Worm (Caenorhabditis elegans): ENCODE results near the gene F28C10.1.

The F28C10.1 gene

ce11 chrX:536365-536764 is 6.5 kb upstream of the F28C10.1 start:
- TF ChIP-seq egl-27 (tag; optimal IDR thresholded peaks at IDR 0.05) (no peak), ceh-82 (tag; optimal IDR thresholded peaks at IDR 0.05) (no peak), F13H6.1 (tag; optimal IDR thresholded peaks at IDR 0.05) (no peak), lsy-2 (tag; optimal IDR thresholded peaks at IDR 0.05) (no peak), nhr-129 (tag; optimal IDR thresholded peaks at IDR 0.05) (peak; percentile 58)

- TF ChIP-seq nhr-6 (tag; optimal IDR thresholded peaks at IDR 0.05) (no peak), nhr-77 (tag; optimal IDR thresholded peaks at IDR 0.05) (no peak), sma-3 (GFP tag; optimal IDR thresholded peaks at IDR 0.05) (no peak), ztf-11 (tag; optimal IDR thresholded peaks at IDR 0.05) (no peak), lin-13 (GFP tag; optimal IDR thresholded peaks at IDR 0.05) (no peak)
These were observed 4.8 kb upstream of the F28C10.1 start for ce11 chrX:538083-538482.

- TF ChIP-seq elt-1 (tag; optimal IDR thresholded peaks at IDR 0.05) = no peak
- TF ChIP-seq fos-1 (tag; optimal IDR thresholded peaks at IDR 0.05) = peak; percentile 85
- TF ChIP-seq sma-3 (GFP tag; optimal IDR thresholded peaks at IDR 0.05) = no peak
- peak; percentile 1 for TF ChIP-seq snpc-4 (tag; optimal IDR thresholded peaks at IDR 0.05)
These were observed 8.3 kb downstream of the F28C10.1 start, which contains the start of gene F57C12.2 for ce11 chrX:551175-551729. Gene F57C12.2 (minus strand): TSS chrX:551392.

- TF ChIP-seq ztf-4 (tag; optimal IDR thresholded peaks at IDR 0.05) = no peak
- no peak for TF ChIP-seq nhr-10 (tag; optimal IDR thresholded peaks at IDR 0.05)
- no peak for TF ChIP-seq lin-11 (tag; optimal IDR thresholded peaks at IDR 0.05)
- TF ChIP-seq gmeb-1 (tag; optimal IDR thresholded peaks at IDR 0.05) = no peak
- TF ChIP-seq aly-2 (tag; optimal IDR thresholded peaks at IDR 0.05) = no peak
- peak; percentile 97 for TF ChIP-seq fos-1 (tag; optimal IDR thresholded peaks at IDR 0.05)
- peak; percentile 5 for TF ChIP-seq sma-9 (GFP tag; optimal IDR thresholded peaks at IDR 0.05)
- no peak for TF ChIP-seq sma-9 (tag; optimal IDR thresholded peaks at IDR 0.05)
- no peak for TF ChIP-seq R02D3.7 (tag; optimal IDR thresholded peaks at IDR 0.05)
These were observed 10.5 kb downstream of the F28C10.1 start for ce11 chrX:553420-553819.

ce11 chrX:553875-554274 is 11.0 kb downstream of the F28C10.1 start, which contains the start of gene F57C12.6:
Gene F57C12.6 (minus strand): TSS chrX:553975.
- TF ChIP-seq sma-3 (GFP tag; optimal IDR thresholded peaks at IDR 0.05) = no peak
- TF ChIP-seq F13H6.1 (tag; optimal IDR thresholded peaks at IDR 0.05) = no peak
- no peak for TF ChIP-seq mbf-1 (tag; optimal IDR thresholded peaks at IDR 0.05)
- TF ChIP-seq skn-1 (tag; optimal IDR thresholded peaks at IDR 0.05) = no peak
- TF ChIP-seq nhr-25 (tag; optimal IDR thresholded peaks at IDR 0.05) = no peak
- TF ChIP-seq sma-9 (GFP tag; optimal IDR thresholded peaks at IDR 0.05) = no peak
- TF ChIP-seq sma-9 (tag; optimal IDR thresholded peaks at IDR 0.05) = no peak

ce11 chrX:555043-555791 is 12.3 kb downstream of the F28C10.1 start:
- TF ChIP-seq sma-3 (GFP tag; optimal IDR thresholded peaks at IDR 0.05) (no peak), ZK546.5 (tag; optimal IDR thresholded peaks at IDR 0.05) (no peak), lin-39 (tag; optimal IDR thresholded peaks at IDR 0.05) (no peak), mdl-1 (tag; optimal IDR thresholded peaks at IDR 0.05) (no peak), R02D3.7 (tag; optimal IDR thresholded peaks at IDR 0.05) (no peak), fos-1 (tag; optimal IDR thresholded peaks at IDR 0.05) (peak; percentile 64), ceh-82 (tag; optimal IDR thresholded peaks at IDR 0.05) (no peak)

ce11 chrX:557195-557594 is 14.3 kb downstream of the F28C10.1 start, which contains the start of gene hlh-19:
Gene hlh-19 (minus strand): TSS chrX:557295.
- no peak for TF ChIP-seq nhr-237 (tag; optimal IDR thresholded peaks at IDR 0.05)
- no peak for TF ChIP-seq mab-5 (tag; optimal IDR thresholded peaks at IDR 0.05)
- TF ChIP-seq nhr-6 (tag; optimal IDR thresholded peaks at IDR 0.05) = no peak
- TF ChIP-seq lin-39 (tag; optimal IDR thresholded peaks at IDR 0.05) = no peak
- no peak for TF ChIP-seq ceh-82 (tag; optimal IDR thresholded peaks at IDR 0.05)
- TF ChIP-seq ztf-1 (GFP tag; conservative IDR thresholded peaks at IDR 0.05) = no peak
- no peak for TF ChIP-seq elt-3 (tag; optimal IDR thresholded peaks at IDR 0.05)
- no peak for TF ChIP-seq sma-9 (GFP tag; optimal IDR thresholded peaks at IDR 0.05)
- no peak for TF ChIP-seq sma-9 (tag; optimal IDR thresholded peaks at IDR 0.05)
- no peak for TF ChIP-seq Y55F3AM.14 (GFP tag; optimal IDR thresholded peaks at IDR 0.05)
- no peak for TF ChIP-seq crh-2 (tag; optimal IDR thresholded peaks at IDR 0.05)
